Worm (Caenorhabditis elegans): ENCODE measurements around the gene D1044.1.
A peak's percentile ranks its signal among the peaks of the same experiment; 100 is the strongest.

D1044.1 gene

ce11 chrIII:5594350-5594749 is 50.3 kb downstream of the D1044.1 start:
- peak; percentile 33 for TF ChIP-seq nhr-23 (tag; optimal IDR thresholded peaks at IDR 0.05)
- no peak for TF ChIP-seq ceh-82 (tag; optimal IDR thresholded peaks at IDR 0.05)
- TF ChIP-seq pha-4 (tag; optimal IDR thresholded peaks at IDR 0.05), result no peak
- no peak for TF ChIP-seq nhr-77 (tag; optimal IDR thresholded peaks at IDR 0.05)
- TF ChIP-seq elt-1 (tag; optimal IDR thresholded peaks at IDR 0.05), result no peak
- TF ChIP-seq fkh-10 (GFP tag; optimal IDR thresholded peaks at IDR 0.05), result no peak
- TF ChIP-seq nfya-1 (tag; optimal IDR thresholded peaks at IDR 0.05; ENCODE audit: insufficient read depth), result peak; percentile 51
- no peak for TF ChIP-seq nhr-43 (tag; optimal IDR thresholded peaks at IDR 0.05; ENCODE audit: poor library complexity, severe bottlenecking)
- peak; percentile 47 for TF ChIP-seq ama-1 (optimal IDR thresholded peaks at IDR 0.05)
- no peak for TF ChIP-seq hmg-11 (tag; optimal IDR thresholded peaks at IDR 0.05)
- TF ChIP-seq nhr-25 (tag; optimal IDR thresholded peaks at IDR 0.05), result peak; percentile 84

- TF ChIP-seq unc-39 (tag; optimal IDR thresholded peaks at IDR 0.05) (no peak), elt-1 (tag; optimal IDR thresholded peaks at IDR 0.05) (no peak), nhr-67 (tag; optimal IDR thresholded peaks at IDR 0.05) (no peak), nhr-237 (tag; optimal IDR thresholded peaks at IDR 0.05) (no peak), pha-4 (tag; optimal IDR thresholded peaks at IDR 0.05) (peak; percentile 41)
These were observed 51.4 kb downstream of the D1044.1 start, which contains the start of gene ced-6 for ce11 chrIII:5595445-5595844. Gene ced-6 (plus strand): TSS chrIII:5595771.
